Worm (Caenorhabditis elegans) whole organism, L4/young adult: ENCODE data around the gene ZK381.2.

Experiments used
- W03F9.2 ChIP-seq: fragments of 150-350 bp; optimal IDR thresholded peaks from 2 replicates; lab custom pipeline; 2014; ENCODE audit warnings: missing biosample characterization, missing genetic modification characterization
- dao-5 ChIP-seq: sonication (generic microtip); optimal IDR thresholded peaks from 2 replicates; lab custom pipeline; 2016; ENCODE audit warnings: missing genotype, missing genetic modification characterization, moderate library complexity, missing compliant biosample characterization
- him-1 ChIP-seq: sonication (generic microtip); optimal IDR thresholded peaks from 2 replicates; lab custom pipeline; 2016; ENCODE audit warnings: missing genotype, missing genetic modification reagents, missing genetic modification characterization, missing compliant biosample characterization

Gene ZK381.2

ce11 chrIV:6965192-6965591 is at the start of gene ZK381.2:
ZK381.2 (plus strand) TSS chrIV:6965492.
- TF ChIP-seq him-1 (tag; lab: Kevin White, UChicago) (no peak), W03F9.2 (tag; lab: Kevin White, UChicago) (no peak), dao-5 (tag; lab: Kevin White, UChicago) (no peak)

- TF ChIP-seq W03F9.2 (tag; lab: Kevin White, UChicago) (no peak), him-1 (tag; lab: Kevin White, UChicago) (no peak), dao-5 (tag; lab: Kevin White, UChicago) (no peak)
Measured at ce11 chrIV:6916831-6917230, 48.5 kb upstream of the ZK381.2 start.

ce11 chrIV:6919318-6919717 is 46.0 kb upstream of the ZK381.2 start, which contains the start of gene ruvb-2:
ruvb-2 (minus strand) TSS chrIV:6919406.
- TF ChIP-seq dao-5 (tag; lab: Kevin White, UChicago) (no peak), W03F9.2 (tag; lab: Kevin White, UChicago) (peak; percentile 92), him-1 (tag; lab: Kevin White, UChicago) (peak; percentile 30)

ce11 chrIV:6920063-6920462 is 45.2 kb upstream of the ZK381.2 start, which contains the start of gene T22D1.18:
T22D1.18 (minus strand) TSS chrIV:6920163.
- TF ChIP-seq dao-5 (tag; lab: Kevin White, UChicago) (no peak), W03F9.2 (tag; lab: Kevin White, UChicago) (no peak), him-1 (tag; lab: Kevin White, UChicago) (no peak)

- TF ChIP-seq him-1 (tag; lab: Kevin White, UChicago), result no peak
- TF ChIP-seq dao-5 (tag; lab: Kevin White, UChicago), result no peak
- TF ChIP-seq W03F9.2 (tag; lab: Kevin White, UChicago), result no peak
Measured at ce11 chrIV:6923070-6923469, 42.2 kb upstream of the ZK381.2 start, which contains the start of gene T22D1.1. T22D1.1 (plus strand) TSS chrIV:6923370.

ce11 chrIV:6925520-6925919 is 39.8 kb upstream of the ZK381.2 start:
- TF ChIP-seq dao-5 (tag; lab: Kevin White, UChicago), result no peak
- TF ChIP-seq him-1 (tag; lab: Kevin White, UChicago), result no peak
- TF ChIP-seq W03F9.2 (tag; lab: Kevin White, UChicago), result no peak

ce11 chrIV:6928417-6928816 is 36.9 kb upstream of the ZK381.2 start, which contains the start of gene cest-6:
cest-6 (minus strand) TSS chrIV:6928517.
- TF ChIP-seq dao-5 (tag; lab: Kevin White, UChicago) (no peak), W03F9.2 (tag; lab: Kevin White, UChicago) (no peak), him-1 (tag; lab: Kevin White, UChicago) (no peak)

ce11 chrIV:6937548-6937947 is 27.7 kb upstream of the ZK381.2 start, which contains the start of gene npr-12:
npr-12 (minus strand) TSS chrIV:6937648.
- TF ChIP-seq dao-5 (tag; lab: Kevin White, UChicago) (no peak), him-1 (tag; lab: Kevin White, UChicago) (no peak), W03F9.2 (tag; lab: Kevin White, UChicago) (no peak)

- TF ChIP-seq him-1 (tag; lab: Kevin White, UChicago), result no peak
- no peak for TF ChIP-seq W03F9.2 (tag; lab: Kevin White, UChicago)
- no peak for TF ChIP-seq dao-5 (tag; lab: Kevin White, UChicago)
Measured at ce11 chrIV:6941101-6941500, 24.2 kb upstream of the ZK381.2 start.

ce11 chrIV:6946832-6947231 is 18.5 kb upstream of the ZK381.2 start:
- no peak for TF ChIP-seq dao-5 (tag; lab: Kevin White, UChicago)
- TF ChIP-seq him-1 (tag; lab: Kevin White, UChicago), result no peak
- TF ChIP-seq W03F9.2 (tag; lab: Kevin White, UChicago), result no peak

- TF ChIP-seq him-1 (tag; lab: Kevin White, UChicago), result no peak
- no peak for TF ChIP-seq W03F9.2 (tag; lab: Kevin White, UChicago)
- TF ChIP-seq dao-5 (tag; lab: Kevin White, UChicago), result no peak
Measured at ce11 chrIV:6951259-6951658, 14.0 kb upstream of the ZK381.2 start.

- TF ChIP-seq dao-5 (tag; lab: Kevin White, UChicago), result no peak
Measured at ce11 chrIV:6954682-6955081, 10.6 kb upstream of the ZK381.2 start.

ce11 chrIV:6956668-6957067 is 8.6 kb upstream of the ZK381.2 start:
- no peak for TF ChIP-seq W03F9.2 (tag; lab: Kevin White, UChicago)
- TF ChIP-seq him-1 (tag; lab: Kevin White, UChicago), result no peak
- TF ChIP-seq dao-5 (tag; lab: Kevin White, UChicago), result no peak

ce11 chrIV:6957341-6957740 is 8.0 kb upstream of the ZK381.2 start, which contains the start of gene jnk-1:
jnk-1 (plus strand) TSS chrIV:6957641.
- TF ChIP-seq him-1 (tag; lab: Kevin White, UChicago) (no peak), dao-5 (tag; lab: Kevin White, UChicago) (no peak), W03F9.2 (tag; lab: Kevin White, UChicago) (no peak)
